Fruit fly (Drosophila melanogaster) whole organism: ENCODE measurements around the gene lmd.

Experiments used
- CG8478 ChIP-seq: fragments of >200 bp; optimal IDR thresholded peaks from 2 replicates; lab custom pipeline; 2018; ENCODE audit warnings: inconsistent platforms
- EcR ChIP-seq, 2 experiments: fragments of >200 bp; optimal IDR thresholded peaks; 2 replicates each; lab custom pipeline; 2017; ENCODE audit warnings: missing biosample characterization in 2 of 2, missing genetic modification characterization in 2 of 2, missing genetic modification reagents in 2 of 2
- pan ChIP-seq: fragments of >200 bp; optimal IDR thresholded peaks from 2 replicates; lab custom pipeline; 2017
- psq ChIP-seq: fragments of >200 bp; optimal IDR thresholded peaks from 2 replicates; lab custom pipeline; 2017
- usp ChIP-seq: fragments of >200 bp; optimal IDR thresholded peaks from 2 replicates; lab custom pipeline; 2017; ENCODE audit warnings: missing biosample characterization, missing genetic modification characterization, mixed read lengths

dm6 chr3R:23058858-23059257, 32.3 kb upstream of the lmd start, which contains the start of gene Ctns:
- TF ChIP-seq EcR (GFP tag; optimal IDR thresholded peaks at IDR 0.05; lab: Kevin White, UChicago), result no peak
- TF ChIP-seq usp (GFP tag; lab: Kevin White, UChicago), result no peak
- TF ChIP-seq CG8478 (lab: Kevin White, UChicago), result no peak
- no peak for TF ChIP-seq pan (lab: Kevin White, UChicago)
- no peak for TF ChIP-seq psq (lab: Kevin White, UChicago)
